Fruit fly (Drosophila melanogaster): Measurements from ENCODE around the gene dy.

DNA sequence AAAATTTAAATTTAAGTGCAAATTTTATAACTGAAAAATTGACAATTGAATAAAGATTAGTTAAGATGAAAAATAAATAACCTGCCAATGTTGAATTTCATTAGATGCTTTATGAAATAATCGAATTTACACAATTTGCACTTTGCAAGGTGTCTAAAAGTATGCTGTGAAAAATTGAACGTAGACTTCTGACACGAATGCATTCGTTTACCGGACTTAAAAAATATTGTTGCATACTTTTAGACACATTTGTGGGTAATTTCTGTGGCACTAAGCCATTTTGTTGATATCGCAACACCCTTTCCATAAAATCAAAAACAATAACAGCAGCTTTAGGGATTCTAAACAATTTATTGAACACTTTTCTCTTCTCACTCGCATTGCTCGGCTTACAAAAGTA lies 9.1 kb downstream of the dy start:
- TF ChIP-seq sv (GFP tag; optimal IDR thresholded peaks at IDR 0.05): no peak
- no peak for TF ChIP-seq Jra (GFP tag; optimal IDR thresholded peaks at IDR 0.05)
- TF ChIP-seq Vsx2 (GFP tag; optimal IDR thresholded peaks at IDR 0.05; ENCODE audit: partially characterized antibody): no peak
- no peak for TF ChIP-seq psq (GFP tag; optimal IDR thresholded peaks at IDR 0.05)
- no peak for TF ChIP-seq pan (optimal IDR thresholded peaks at IDR 0.05)
- no peak for TF ChIP-seq Rel (GFP tag; optimal IDR thresholded peaks at IDR 0.05)
- TF ChIP-seq Rel (tag; optimal IDR thresholded peaks at IDR 0.05): no peak
- no peak for TF ChIP-seq dl (GFP tag; optimal IDR thresholded peaks at IDR 0.05; ENCODE audit: insufficient read depth in 1 of 2, partially characterized antibody in 2 of 2)
- TF ChIP-seq foxo (GFP tag; optimal IDR thresholded peaks at IDR 0.05): no peak
- TF ChIP-seq Mio (GFP tag; optimal IDR thresholded peaks at IDR 0.05): no peak
- TF ChIP-seq Myc (optimal IDR thresholded peaks at IDR 0.05): no peak
- TF ChIP-seq dsf (GFP tag; optimal IDR thresholded peaks at IDR 0.05; ENCODE audit: borderline replicate concordance): no peak
- TF ChIP-seq h (GFP tag; optimal IDR thresholded peaks at IDR 0.05): no peak
